Worm (Caenorhabditis elegans) whole organism, L1 larva: ENCODE results near the gene C26F1.3.

Source experiments
- jun-1 ChIP-seq: fragments of 150-350 bp; optimal IDR thresholded peaks from 2 replicates; lab custom pipeline; 2014; ENCODE audit warnings: missing biosample characterization, missing genetic modification reagents, missing genetic modification characterization
- lin-13 ChIP-seq: fragments of 150-350 bp; optimal IDR thresholded peaks from 2 replicates; lab custom pipeline; 2014; ENCODE audit warnings: missing biosample characterization, missing genetic modification reagents, missing genetic modification characterization
- lin-39 ChIP-seq: fragments of 150-350 bp; optimal IDR thresholded peaks from 2 replicates; lab custom pipeline; 2014; ENCODE audit warnings: missing biosample characterization, missing genetic modification reagents, missing genetic modification characterization
- nhr-12 ChIP-seq: sonication (generic microtip); optimal IDR thresholded peaks from 2 replicates; lab custom pipeline; 2017; ENCODE audit warnings: missing biosample characterization, missing genetic modification characterization
- nhr-237 ChIP-seq: fragments of 150-350 bp; optimal IDR thresholded peaks from 2 replicates; lab custom pipeline; 2014; ENCODE audit warnings: missing biosample characterization, missing genetic modification characterization
- nhr-28 ChIP-seq: fragments of 150-350 bp; optimal IDR thresholded peaks from 2 replicates; lab custom pipeline; 2014; ENCODE audit warnings: missing biosample characterization, missing genetic modification characterization
- skn-1 ChIP-seq: fragments of 150-350 bp; optimal IDR thresholded peaks from 2 replicates; lab custom pipeline; 2014; ENCODE audit warnings: missing biosample characterization, missing genetic modification characterization
- unc-130 ChIP-seq: fragments of 150-350 bp; optimal IDR thresholded peaks from 2 replicates; lab custom pipeline; 2017; ENCODE audit warnings: missing biosample characterization, missing genetic modification characterization, inconsistent platforms
- unc-86 ChIP-seq: sonication (generic microtip); optimal IDR thresholded peaks from 2 replicates; lab custom pipeline; 2016; ENCODE audit warnings: missing genetic modification characterization, missing compliant biosample characterization
- ztf-11 ChIP-seq, 2 experiments: sonication (generic microtip); optimal IDR thresholded peaks; 2 replicates each; lab custom pipeline; 2016 to 2017; ENCODE audit warnings: missing genetic modification characterization in 2 of 2, missing biosample characterization in 1 of 2, missing compliant biosample characterization in 1 of 2

DNA sequence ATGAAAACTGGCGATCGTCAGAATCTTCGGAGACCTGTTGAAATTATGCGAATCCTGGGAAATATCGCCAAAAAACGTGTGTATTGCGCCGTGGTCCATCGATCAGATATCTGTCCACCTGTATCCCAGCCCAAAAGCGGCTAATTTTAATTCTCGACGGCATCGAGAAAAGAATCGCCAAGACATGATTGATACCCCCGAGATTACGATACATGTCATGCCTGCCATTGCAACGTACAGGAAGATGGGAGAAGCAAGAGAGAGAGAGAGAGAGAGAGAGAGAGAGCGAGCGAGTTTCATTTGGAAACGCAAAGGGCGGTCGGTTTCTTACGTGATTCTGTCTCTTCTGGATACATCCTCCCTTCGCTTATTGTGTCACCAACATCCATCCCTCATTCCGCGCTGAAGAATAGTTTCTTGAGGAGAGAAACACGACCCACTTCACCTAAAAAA is 2.9 kb upstream of the C26F1.3 start, which contains the start of gene grl-10:
- no peak for TF ChIP-seq jun-1
- TF ChIP-seq nhr-28: no peak
- TF ChIP-seq unc-130 (tag; lab: Kevin White, UChicago): no peak
- TF ChIP-seq nhr-237 (tag; lab: Kevin White, UChicago): no peak
- no peak for TF ChIP-seq ztf-11 (tag; optimal IDR thresholded peaks at IDR 0.05; lab: Kevin White, UChicago)
- no peak for TF ChIP-seq skn-1 (tag; lab: Kevin White, UChicago)
- no peak for TF ChIP-seq nhr-12 (tag; lab: Kevin White, UChicago)
- TF ChIP-seq lin-39 (tag; lab: Kevin White, UChicago): no peak
- no peak for TF ChIP-seq lin-13 (GFP tag; lab: Kevin White, UChicago)
- TF ChIP-seq unc-86 (tag; lab: Kevin White, UChicago): no peak
